Worm (Caenorhabditis elegans) whole organism, L1 larva: ENCODE data around the gene mca-3.
A peak's percentile ranks its signal among the peaks of the same experiment; 100 is the strongest.

ENCODE experiments used
- C16A3.4 ChIP-seq: fragments of 150-350 bp; optimal IDR thresholded peaks from 2 replicates; lab custom pipeline; 2014; ENCODE audit warnings: missing biosample characterization, missing genetic modification characterization
- F16B12.6 ChIP-seq: fragments of 150-350 bp; optimal IDR thresholded peaks from 2 replicates; lab custom pipeline; 2014; ENCODE audit warnings: missing biosample characterization, missing genetic modification characterization
- ama-1 ChIP-seq: fragments of 150-350 bp; optimal IDR thresholded peaks from 2 replicates; lab custom pipeline; 2014
- blmp-1 ChIP-seq: fragments of 150-350 bp; optimal IDR thresholded peaks from 2 replicates; lab custom pipeline; 2014; ENCODE audit warnings: missing biosample characterization, missing genetic modification characterization
- ceh-8 ChIP-seq: fragments of 200-800 bp; sonication (Bioruptor generic); optimal IDR thresholded peaks from 2 replicates; lab custom pipeline; 2018; ENCODE audit warnings: mild to moderate bottlenecking, missing genetic modification characterization, moderate library complexity, missing compliant biosample characterization
- ceh-82 ChIP-seq, 3 experiments: fragments of 150-350 bp in 1 of 3; sonication (generic microtip) in 2 of 3; optimal IDR thresholded peaks; 2 replicates each; lab custom pipeline; 2014 to 2017; ENCODE audit warnings: missing biosample characterization in 3 of 3, missing genetic modification characterization in 3 of 3
- ceh-90 ChIP-seq: sonication (generic microtip); optimal IDR thresholded peaks from 2 replicates; lab custom pipeline; 2016; ENCODE audit warnings: missing genetic modification characterization, missing compliant biosample characterization
- ces-1 ChIP-seq: fragments of 150-350 bp; optimal IDR thresholded peaks from 2 replicates; lab custom pipeline; 2014; ENCODE audit warnings: missing biosample characterization, missing genetic modification reagents, missing genetic modification characterization
- dsc-1 ChIP-seq: sonication (generic microtip); optimal IDR thresholded peaks from 2 replicates; lab custom pipeline; 2016; ENCODE audit warnings: mild to moderate bottlenecking, missing genetic modification characterization, missing compliant biosample characterization
- efl-1 ChIP-seq, 4 experiments: fragments of 150-350 bp; optimal IDR thresholded peaks in 3 of 4; peaks in 1 of 4; 1 replicate in 1 of 4; 2 replicates in 3 of 4; lab custom pipeline; 2014; ENCODE audit warnings: missing biosample characterization in 2 of 4, missing genetic modification characterization in 2 of 4, missing genetic modification reagents in 2 of 4
- elt-2 ChIP-seq: sonication (generic microtip); optimal IDR thresholded peaks from 2 replicates; lab custom pipeline; 2016; ENCODE audit warnings: missing genetic modification characterization, mild to moderate bottlenecking, inconsistent platforms, missing compliant biosample characterization, missing genetic modification reagents
- elt-3 ChIP-seq, 6 experiments: fragments of 150-350 bp in 1 of 6; sonication (generic microtip); optimal IDR thresholded peaks; 2 replicates each; lab custom pipeline; 2017 to 2018; ENCODE audit warnings: missing biosample characterization in 6 of 6, missing genetic modification characterization in 6 of 6, inconsistent platforms in 1 of 6
- fkh-10 ChIP-seq: sonication (generic microtip); optimal IDR thresholded peaks from 2 replicates; lab custom pipeline; 2017; ENCODE audit warnings: missing biosample characterization, missing genetic modification reagents, missing genetic modification characterization
- hlh-4 ChIP-seq: sonication (generic microtip); optimal IDR thresholded peaks from 2 replicates; lab custom pipeline; 2016; ENCODE audit warnings: mild to moderate bottlenecking, missing genetic modification characterization, missing compliant biosample characterization
- hpl-2 ChIP-seq: fragments of 150-350 bp; optimal IDR thresholded peaks from 2 replicates; lab custom pipeline; 2014; ENCODE audit warnings: missing biosample characterization, missing genetic modification reagents, missing genetic modification characterization
- irx-1 ChIP-seq: sonication (generic microtip); optimal IDR thresholded peaks from 2 replicates; lab custom pipeline; 2016; ENCODE audit warnings: missing genetic modification characterization, missing compliant biosample characterization
- jun-1 ChIP-seq: fragments of 150-350 bp; optimal IDR thresholded peaks from 2 replicates; lab custom pipeline; 2014; ENCODE audit warnings: missing biosample characterization, missing genetic modification reagents, missing genetic modification characterization
- lin-14 ChIP-seq: fragments of 200-800 bp; sonication (Bioruptor generic); optimal IDR thresholded peaks from 2 replicates; lab custom pipeline; 2018; ENCODE audit warnings: mild to moderate bottlenecking, missing genetic modification characterization, moderate library complexity, missing compliant biosample characterization
- lin-15B ChIP-seq: fragments of 150-350 bp; sonication (generic microtip); optimal IDR thresholded peaks from 3 replicates; lab custom pipeline; 2014; ENCODE audit warnings: missing biosample characterization, missing genetic modification characterization
- lin-35 ChIP-seq, 2 experiments: fragments of 150-350 bp; optimal IDR thresholded peaks; 2 replicates each; lab custom pipeline; 2014; ENCODE audit warnings: missing biosample characterization in 2 of 2, missing genetic modification characterization in 2 of 2, missing genetic modification reagents in 2 of 2
- lin-39 ChIP-seq: fragments of 150-350 bp; optimal IDR thresholded peaks from 2 replicates; lab custom pipeline; 2014; ENCODE audit warnings: missing biosample characterization, missing genetic modification reagents, missing genetic modification characterization
- lsy-2 ChIP-seq, 2 experiments: fragments of 150-350 bp; optimal IDR thresholded peaks; 2 replicates each; lab custom pipeline; 2014; ENCODE audit warnings: missing biosample characterization in 2 of 2, missing genetic modification characterization in 2 of 2
- mdl-1 ChIP-seq, 2 experiments: fragments of 150-350 bp; optimal IDR thresholded peaks; 2 replicates each; lab custom pipeline; 2014 to 2017; ENCODE audit warnings: missing biosample characterization in 2 of 2, missing genetic modification characterization in 2 of 2, inconsistent platforms in 1 of 2
- nhr-20 ChIP-seq: sonication (generic microtip); optimal IDR thresholded peaks from 2 replicates; lab custom pipeline; 2016; ENCODE audit warnings: mild to moderate bottlenecking, missing genetic modification characterization, missing compliant biosample characterization
- nhr-47 ChIP-seq: sonication (generic microtip); optimal IDR thresholded peaks from 2 replicates; lab custom pipeline; 2016; ENCODE audit warnings: mild to moderate bottlenecking, missing genetic modification characterization, moderate library complexity, missing compliant biosample characterization
- nhr-71 ChIP-seq: sonication (generic microtip); optimal IDR thresholded peaks from 2 replicates; lab custom pipeline; 2016; ENCODE audit warnings: mild to moderate bottlenecking, missing genetic modification characterization, moderate library complexity, missing compliant biosample characterization
- nhr-76 ChIP-seq: sonication (generic microtip); optimal IDR thresholded peaks from 2 replicates; lab custom pipeline; 2017; ENCODE audit warnings: missing biosample characterization, missing genetic modification characterization
- nhr-77 ChIP-seq: fragments of 150-350 bp; optimal IDR thresholded peaks from 2 replicates; lab custom pipeline; 2014; ENCODE audit warnings: missing biosample characterization, missing genetic modification characterization
- nhr-85 ChIP-seq: sonication (generic microtip); peaks from one replicate; lab custom pipeline; 2016; ENCODE audit warnings: missing genetic modification characterization, inconsistent platforms, missing compliant biosample characterization
- pag-3 ChIP-seq: sonication (generic microtip); optimal IDR thresholded peaks from 2 replicates; lab custom pipeline; 2017; ENCODE audit warnings: missing genetic modification characterization, mild to moderate bottlenecking, missing compliant biosample characterization, antibody characterized with exemption, borderline replicate concordance; ENCODE audit not compliant: insufficient read depth
- rnt-1 ChIP-seq: sonication (generic microtip); optimal IDR thresholded peaks from 2 replicates; lab custom pipeline; 2016; ENCODE audit warnings: mild to moderate bottlenecking, missing genetic modification characterization, moderate library complexity, missing compliant biosample characterization
- snpc-4 ChIP-seq: fragments of 150-350 bp; optimal IDR thresholded peaks from 2 replicates; lab custom pipeline; 2014; ENCODE audit warnings: missing biosample characterization, missing genetic modification characterization
- snu-23 ChIP-seq: sonication (generic microtip); optimal IDR thresholded peaks from 2 replicates; lab custom pipeline; 2016; ENCODE audit warnings: missing genetic modification characterization, missing compliant biosample characterization
- sox-4 ChIP-seq: sonication (generic microtip); optimal IDR thresholded peaks from 2 replicates; lab custom pipeline; 2016; ENCODE audit warnings: missing genetic modification characterization, missing compliant biosample characterization
- sptf-1 ChIP-seq: fragments of 150-350 bp; optimal IDR thresholded peaks from 2 replicates; lab custom pipeline; 2014; ENCODE audit warnings: missing biosample characterization, missing genetic modification characterization
- swsn-7 ChIP-seq: sonication (generic microtip); optimal IDR thresholded peaks from 2 replicates; lab custom pipeline; 2016; ENCODE audit warnings: missing genetic modification characterization, missing compliant biosample characterization
- tbx-2 ChIP-seq: sonication (generic microtip); optimal IDR thresholded peaks from 2 replicates; lab custom pipeline; 2016; ENCODE audit warnings: missing genetic modification characterization, missing compliant biosample characterization
- unc-30 ChIP-seq: sonication (generic microtip); optimal IDR thresholded peaks from 2 replicates; lab custom pipeline; 2017; ENCODE audit warnings: missing biosample characterization, missing genetic modification characterization
- unc-62 ChIP-seq: fragments of 150-350 bp; optimal IDR thresholded peaks from 2 replicates; lab custom pipeline; 2014; ENCODE audit warnings: missing biosample characterization, missing genetic modification reagents, missing genetic modification characterization
- unc-86 ChIP-seq: sonication (generic microtip); optimal IDR thresholded peaks from 2 replicates; lab custom pipeline; 2016; ENCODE audit warnings: missing genetic modification characterization, missing compliant biosample characterization
- xbp-1 ChIP-seq: sonication (generic microtip); optimal IDR thresholded peaks from 2 replicates; lab custom pipeline; 2016; ENCODE audit warnings: missing genetic modification characterization, missing compliant biosample characterization

The mca-3 gene

DNA sequence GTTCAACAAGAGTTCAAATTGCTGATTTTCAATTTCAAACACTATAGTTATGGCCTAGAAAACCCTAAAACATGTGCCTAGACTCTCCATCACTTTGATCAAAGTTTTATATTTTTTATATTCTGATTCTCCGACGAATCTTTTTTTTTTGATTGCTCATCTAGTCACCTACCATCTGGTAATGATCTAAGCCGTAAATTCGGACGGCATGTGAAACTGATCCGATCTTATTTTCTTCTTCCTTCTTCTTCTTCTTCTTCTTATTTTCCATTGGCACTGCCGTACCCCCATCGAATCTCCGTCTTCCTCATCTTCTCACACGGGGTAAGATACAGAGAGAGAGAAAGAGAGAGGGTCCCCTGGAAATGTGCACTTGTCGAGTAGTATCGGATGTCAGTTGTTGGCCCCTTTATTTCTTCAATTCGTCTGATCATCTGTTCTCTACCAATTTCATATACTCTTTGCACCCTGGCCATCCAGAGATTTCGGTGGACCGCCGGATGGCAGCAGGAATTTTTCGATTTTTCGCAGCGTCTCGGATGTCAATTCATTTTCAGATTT lies 35.8 kb upstream of the mca-3 start (continued):
- no peak for TF ChIP-seq sptf-1 (tag; lab: Kevin White, UChicago)

DNA sequence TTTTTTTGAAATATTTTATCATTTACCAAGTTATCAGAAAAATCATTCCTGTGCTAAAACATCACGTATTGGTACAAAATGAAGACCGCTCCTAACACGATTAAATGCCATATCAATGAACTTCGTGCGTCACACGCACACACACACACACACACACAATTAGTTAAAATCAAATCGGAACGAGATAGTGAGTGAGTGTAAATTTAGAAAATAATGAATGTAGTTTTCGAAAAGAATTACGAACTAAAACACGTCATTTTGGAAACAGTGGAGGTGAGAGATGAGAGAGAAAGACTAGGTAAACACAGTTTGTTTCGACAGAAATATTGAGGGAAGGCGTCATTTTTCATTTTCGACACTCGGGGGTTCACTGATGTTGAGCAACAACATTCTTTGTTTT lies 33.9 kb upstream of the mca-3 start:
- peak; percentile 36 for TF ChIP-seq nhr-71
- no peak for TF ChIP-seq lin-39 (tag; lab: Kevin White, UChicago)
- no peak for TF ChIP-seq ces-1 (GFP tag; lab: Kevin White, UChicago)
- no peak for TF ChIP-seq rnt-1 (tag; lab: Kevin White, UChicago)
- peak; percentile 24 for TF ChIP-seq blmp-1 (tag; lab: Kevin White, UChicago)
- peak; percentile 39 for TF ChIP-seq elt-2 (tag; lab: Kevin White, UChicago)
- peak; percentile 10 for TF ChIP-seq snu-23 (GFP tag; lab: Kevin White, UChicago)
- TF ChIP-seq nhr-20 (tag; lab: Kevin White, UChicago) = peak; percentile 42
- no peak for TF ChIP-seq snpc-4 (tag; lab: Kevin White, UChicago)
- TF ChIP-seq lin-14 = peak; percentile 68
- peak; percentile 25 for TF ChIP-seq jun-1 (tag; lab: Kevin White, UChicago)
- TF ChIP-seq nhr-47 (tag; lab: Kevin White, UChicago) = peak; percentile 15
- peak; percentile 71 for TF ChIP-seq nhr-85
- peak in 1 of 2 experiments; percentile 37 for TF ChIP-seq lsy-2 (tag; optimal IDR thresholded peaks at IDR 0.05; lab: Kevin White, UChicago)
- peak in 1 of 2 experiments; percentile 25 for TF ChIP-seq lin-35 (GFP tag; optimal IDR thresholded peaks at IDR 0.05; lab: Kevin White, UChicago)
- TF ChIP-seq, all 84 proteins: peak for 11

DNA sequence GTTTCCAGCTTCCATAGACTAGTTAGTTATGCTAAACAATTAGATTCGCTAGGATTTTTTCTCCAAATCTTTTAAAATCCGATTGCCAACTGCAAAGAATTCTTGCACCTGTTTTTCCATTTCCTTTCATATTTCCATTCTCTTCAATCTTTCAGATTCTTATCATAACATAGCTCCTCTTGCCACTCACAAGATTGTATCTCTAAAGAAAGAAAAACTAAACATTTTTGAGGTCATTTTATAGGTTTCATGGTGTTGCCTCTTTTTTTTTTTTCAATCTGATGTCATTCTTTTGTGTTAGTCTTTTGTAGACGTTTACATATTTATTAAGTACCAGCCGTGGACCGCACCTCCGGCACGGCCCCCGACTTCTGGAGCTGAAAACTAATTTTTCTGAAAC lies 32.4 kb upstream of the mca-3 start:
- TF ChIP-seq nhr-85 (peak; percentile 81), snu-23 (GFP tag; lab: Kevin White, UChicago) (no peak), lin-14 (peak; percentile 1), blmp-1 (tag; lab: Kevin White, UChicago) (peak; percentile 8), unc-30 (tag; lab: Kevin White, UChicago) (no peak)

DNA sequence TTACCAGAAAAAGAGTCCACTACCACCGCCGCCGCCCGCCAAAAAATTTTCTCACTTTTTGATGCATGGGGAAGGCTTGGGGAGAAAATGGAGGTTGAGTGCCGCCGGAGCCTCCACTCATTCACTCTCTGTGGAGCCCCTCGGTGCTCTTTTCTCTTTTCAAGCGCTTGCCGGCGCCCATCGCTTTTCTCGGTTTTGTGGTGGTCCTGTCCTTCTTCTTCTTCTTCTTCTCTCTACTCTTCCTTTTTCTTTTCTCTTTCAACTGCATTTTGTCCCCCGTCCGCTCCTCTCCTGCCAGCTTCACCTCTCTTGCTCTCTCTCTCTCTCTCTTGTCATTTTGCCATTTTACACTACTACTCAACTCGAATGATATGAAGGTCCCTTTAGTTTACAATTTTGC lies 30.6 kb upstream of the mca-3 start:
- TF ChIP-seq swsn-7 (peak; percentile 29), ceh-8 (peak; percentile 2), elt-2 (tag; lab: Kevin White, UChicago) (no peak), nhr-71 (peak; percentile 43), efl-1 (optimal IDR thresholded peaks at IDR 0.05; lab: Kevin White, UChicago) (no peak), efl-1 (GFP tag; optimal IDR thresholded peaks at IDR 0.05 in 1 of 2; lab: Kevin White, UChicago) (peak in 1 of 2 experiments; percentile 8), dsc-1 (tag; lab: Kevin White, UChicago) (peak; percentile 23), lin-15B (no peak), fkh-10 (GFP tag; lab: Kevin White, UChicago) (no peak), snu-23 (GFP tag; lab: Kevin White, UChicago) (peak; percentile 20), lsy-2 (tag; optimal IDR thresholded peaks at IDR 0.05; lab: Kevin White, UChicago) (peak in 1 of 2 experiments; percentile 23), ceh-90 (tag; lab: Kevin White, UChicago) (no peak), pag-3 (tag; lab: Kevin White, UChicago) (peak; percentile 70), hpl-2 (GFP tag; lab: Kevin White, UChicago) (no peak), nhr-76 (tag; lab: Kevin White, UChicago) (no peak), nhr-47 (tag; lab: Kevin White, UChicago) (peak; percentile 44), xbp-1 (tag; lab: Kevin White, UChicago) (peak; percentile 14), tbx-2 (tag; lab: Kevin White, UChicago) (peak; percentile 23), ama-1 (no peak), elt-3 (tag; optimal IDR thresholded peaks at IDR 0.05; lab: Kevin White, UChicago) (no peak), nhr-77 (no peak), lin-35 (GFP tag; optimal IDR thresholded peaks at IDR 0.05; lab: Kevin White, UChicago) (peak in 1 of 2 experiments; percentile 23), F16B12.6 (tag; lab: Kevin White, UChicago) (no peak), sox-4 (no peak), unc-86 (tag; lab: Kevin White, UChicago) (peak; percentile 18), ceh-82 (tag; optimal IDR thresholded peaks at IDR 0.05; lab: Kevin White, UChicago) (peak in 1 of 3 experiments; percentile 47), nhr-20 (tag; lab: Kevin White, UChicago) (peak; percentile 2), blmp-1 (tag; lab: Kevin White, UChicago) (no peak), lin-14 (peak; percentile 66), C16A3.4 (no peak), hlh-4 (tag; lab: Kevin White, UChicago) (no peak), rnt-1 (tag; lab: Kevin White, UChicago) (peak; percentile 26), unc-62 (GFP tag; lab: Kevin White, UChicago) (no peak), mdl-1 (tag; optimal IDR thresholded peaks at IDR 0.05; lab: Kevin White, UChicago) (no peak), irx-1 (tag; lab: Kevin White, UChicago) (no peak), lin-39 (tag; lab: Kevin White, UChicago) (no peak)
